Worm (Caenorhabditis elegans) whole organism, L4 larva: ENCODE data around the gene Y43B11AR.1.
A peak's percentile ranks its signal among the peaks of the same experiment; 100 is the strongest.

Experiments used
- F49E8.2 ChIP-seq: sonication (generic microtip); optimal IDR thresholded peaks from 2 replicates; lab custom pipeline; 2016; ENCODE audit warnings: missing compliant biosample characterization, mild to moderate bottlenecking, missing genetic modification characterization, borderline replicate concordance
- R02D3.7 ChIP-seq: fragments of 150-350 bp; sonication (generic microtip); optimal IDR thresholded peaks from 3 replicates; lab custom pipeline; 2014; ENCODE audit warnings: missing biosample characterization, missing genetic modification characterization
- T26A8.4 ChIP-seq: fragments of 200-800 bp; sonication (Bioruptor generic); IDR thresholded peaks from 2 replicates; pipeline ENCODE4 v1.3.6; 2022; ENCODE audit warnings: missing genetic modification characterization, missing compliant biosample characterization
- ZK546.5 ChIP-seq, 2 experiments: sonication (generic microtip); optimal IDR thresholded peaks; 2 replicates each; lab custom pipeline; 2017; ENCODE audit warnings: missing biosample characterization in 2 of 2, missing genetic modification characterization in 2 of 2
- ama-1 ChIP-seq: fragments of 150-350 bp; optimal IDR thresholded peaks from 2 replicates; lab custom pipeline; 2014; ENCODE audit warnings: inconsistent platforms, mixed read lengths
- arid-1 ChIP-seq: fragments of 200-800 bp; sonication (Bioruptor generic); conservative IDR thresholded peaks from 2 replicates; pipeline ENCODE4 v1.3.6; 2022; ENCODE audit warnings: missing genetic modification reagents, missing genetic modification characterization, missing compliant biosample characterization
- attf-4 ChIP-seq: sonication (generic microtip); optimal IDR thresholded peaks from 3 replicates; lab custom pipeline; 2017; ENCODE audit warnings: missing biosample characterization, missing genetic modification characterization
- ceh-20 ChIP-seq: fragments of 200-800 bp; sonication (Bioruptor generic); IDR thresholded peaks from 2 replicates; pipeline ENCODE4 v1.3.6; 2022; ENCODE audit warnings: missing genetic modification reagents, missing genetic modification characterization, missing compliant biosample characterization
- ceh-44 ChIP-seq: fragments of 200-800 bp; sonication (Bioruptor generic); IDR thresholded peaks from 2 replicates; pipeline ENCODE4 v1.3.6; 2022; ENCODE audit warnings: missing genetic modification reagents, missing genetic modification characterization, missing compliant biosample characterization
- ceh-62 ChIP-seq: sonication (generic microtip); optimal IDR thresholded peaks from 2 replicates; lab custom pipeline; 2017; ENCODE audit warnings: missing biosample characterization, missing genetic modification characterization
- daf-16 ChIP-seq, 3 experiments: sonication (generic microtip); optimal IDR thresholded peaks; 2 replicates each; lab custom pipeline; 2016 to 2017; ENCODE audit warnings: missing genetic modification characterization in 3 of 3, missing genetic modification reagents in 3 of 3, mild to moderate bottlenecking in 2 of 3, missing compliant biosample characterization in 2 of 3, missing biosample characterization in 1 of 3, moderate library complexity in 1 of 3
- daf-8 ChIP-seq: fragments of 200-800 bp; sonication (Bioruptor generic); IDR thresholded peaks from 2 replicates; pipeline ENCODE4 v1.3.6; 2022; ENCODE audit warnings: missing genetic modification characterization, missing compliant biosample characterization
- dpl-1 ChIP-seq: fragments of 150-350 bp; optimal IDR thresholded peaks from 2 replicates; lab custom pipeline; 2014; ENCODE audit warnings: missing biosample characterization, missing genetic modification reagents, missing genetic modification characterization
- duxl-1 ChIP-seq: sonication (generic microtip); optimal IDR thresholded peaks from 2 replicates; lab custom pipeline; 2016; ENCODE audit warnings: mild to moderate bottlenecking, missing genetic modification characterization, moderate library complexity, missing compliant biosample characterization; ENCODE audit not compliant: poor library complexity
- fkh-10 ChIP-seq: fragments of 150-350 bp; optimal IDR thresholded peaks from 2 replicates; lab custom pipeline; 2014; ENCODE audit warnings: missing biosample characterization, missing genetic modification reagents, missing genetic modification characterization
- fos-1 ChIP-seq: fragments of 150-350 bp; optimal IDR thresholded peaks from 2 replicates; lab custom pipeline; 2014; ENCODE audit warnings: missing biosample characterization, missing genetic modification characterization
- hif-1 ChIP-seq, 2 experiments: sonication (generic microtip); optimal IDR thresholded peaks; 2 replicates each; lab custom pipeline; 2016 to 2017; ENCODE audit warnings: missing compliant biosample characterization in 2 of 2, missing genetic modification characterization in 2 of 2, missing genetic modification reagents in 2 of 2, missing genotype in 2 of 2, mild to moderate bottlenecking in 1 of 2
- hlh-11 ChIP-seq: fragments of 200-800 bp; sonication (Bioruptor generic); optimal IDR thresholded peaks from 2 replicates; lab custom pipeline; 2018; ENCODE audit warnings: mild to moderate bottlenecking, missing genetic modification characterization, missing compliant biosample characterization
- jun-1 ChIP-seq: fragments of 150-350 bp; optimal IDR thresholded peaks from 2 replicates; lab custom pipeline; 2014; ENCODE audit warnings: missing biosample characterization, missing genetic modification reagents, missing genetic modification characterization
- lin-1 ChIP-seq: fragments of 200-800 bp; sonication (Bioruptor generic); IDR thresholded peaks from 2 replicates; pipeline ENCODE4 v1.3.6; 2022; ENCODE audit warnings: missing genetic modification reagents, missing genetic modification characterization, missing compliant biosample characterization
- lin-13 ChIP-seq: fragments of 150-350 bp; optimal IDR thresholded peaks from 2 replicates; lab custom pipeline; 2014; ENCODE audit warnings: missing biosample characterization, missing genetic modification reagents, missing genetic modification characterization
- lsy-2 ChIP-seq, 2 experiments: fragments of 150-350 bp in 1 of 2; sonication (generic microtip) in 1 of 2; optimal IDR thresholded peaks; 2 replicates each; lab custom pipeline; 2014 to 2017; ENCODE audit warnings: missing biosample characterization in 2 of 2, missing genetic modification characterization in 2 of 2
- madf-5 ChIP-seq, 2 experiments: fragments of 200-800 bp; sonication (Bioruptor generic); IDR thresholded peaks; 2 replicates each; pipeline ENCODE4 v1.3.6; 2022; ENCODE audit warnings: missing compliant biosample characterization in 2 of 2, missing genetic modification characterization in 2 of 2
- mep-1 ChIP-seq: fragments of 150-350 bp; sonication (generic microtip); optimal IDR thresholded peaks from 3 replicates; lab custom pipeline; 2014; ENCODE audit warnings: missing biosample characterization, missing genetic modification characterization
- mxl-3 ChIP-seq: fragments of 200-800 bp; sonication (Bioruptor generic); optimal IDR thresholded peaks from 2 replicates; lab custom pipeline; 2018; ENCODE audit warnings: mild to moderate bottlenecking, missing genetic modification characterization, missing compliant biosample characterization
- nhr-11 ChIP-seq: fragments of 150-350 bp; optimal IDR thresholded peaks from 2 replicates; lab custom pipeline; 2014; ENCODE audit warnings: missing biosample characterization, missing genetic modification characterization
- nhr-237 ChIP-seq: sonication (generic microtip); optimal IDR thresholded peaks from 2 replicates; lab custom pipeline; 2017; ENCODE audit warnings: missing biosample characterization, missing genetic modification characterization
- nhr-28 ChIP-seq: fragments of 150-350 bp; optimal IDR thresholded peaks from 2 replicates; lab custom pipeline; 2014; ENCODE audit warnings: missing biosample characterization, missing genetic modification characterization
- nhr-42 ChIP-seq: fragments of 200-800 bp; sonication (Bioruptor generic); IDR thresholded peaks from 2 replicates; pipeline ENCODE4 v1.3.6; 2022; ENCODE audit warnings: missing genetic modification characterization, missing compliant biosample characterization
- nhr-48 ChIP-seq: sonication (generic microtip); optimal IDR thresholded peaks from 2 replicates; lab custom pipeline; 2016; ENCODE audit warnings: mild to moderate bottlenecking, missing genetic modification characterization, missing compliant biosample characterization
- nhr-6 ChIP-seq: fragments of 150-350 bp; optimal IDR thresholded peaks from 2 replicates; lab custom pipeline; 2014; ENCODE audit warnings: missing biosample characterization, missing genetic modification characterization
- pha-4 ChIP-seq, 2 experiments: fragments of 150-350 bp in 1 of 2; fragments of 200-800 bp in 1 of 2; sonication (Bioruptor generic) in 1 of 2; IDR thresholded peaks in 1 of 2; optimal IDR thresholded peaks in 1 of 2; 2 replicates each; pipeline versions ENCODE4 v1.3.6 to Lab custom; 2014 to 2022; ENCODE audit warnings: missing genetic modification characterization in 2 of 2, missing genetic modification reagents in 2 of 2, missing biosample characterization in 1 of 2, missing compliant biosample characterization in 1 of 2
- php-3 ChIP-seq: fragments of 200-800 bp; sonication (Bioruptor generic); IDR thresholded peaks from 2 replicates; pipeline ENCODE4 v1.3.6; 2022; ENCODE audit warnings: missing genetic modification reagents, missing genetic modification characterization, missing compliant biosample characterization
- sdz-12 ChIP-seq: fragments of 200-800 bp; sonication (Bioruptor generic); optimal IDR thresholded peaks from 2 replicates; lab custom pipeline; 2018; ENCODE audit warnings: mild to moderate bottlenecking, missing genetic modification characterization, missing compliant biosample characterization
- set-16 ChIP-seq: fragments of 200-800 bp; sonication (Bioruptor generic); IDR thresholded peaks from 2 replicates; pipeline ENCODE4 v1.3.6; 2022; ENCODE audit warnings: missing genetic modification reagents, missing genetic modification characterization, missing compliant biosample characterization
- skn-1 ChIP-seq: fragments of 150-350 bp; optimal IDR thresholded peaks from 2 replicates; lab custom pipeline; 2014; ENCODE audit warnings: missing biosample characterization, missing genetic modification characterization
- snpc-1.2 ChIP-seq: fragments of 200-800 bp; sonication (Bioruptor generic); IDR thresholded peaks from 2 replicates; pipeline ENCODE4 v1.3.6; 2022; ENCODE audit warnings: missing genetic modification reagents, missing genetic modification characterization, missing compliant biosample characterization
- tag-97 ChIP-seq: fragments of 200-800 bp; sonication (Bioruptor generic); IDR thresholded peaks from 2 replicates; pipeline ENCODE4 v1.3.6; 2022; ENCODE audit warnings: missing genetic modification characterization, missing compliant biosample characterization
- unc-130 ChIP-seq: sonication (generic microtip); optimal IDR thresholded peaks from 2 replicates; lab custom pipeline; 2016; ENCODE audit warnings: missing genetic modification reagents, missing genetic modification characterization, missing compliant biosample characterization
- unc-39 ChIP-seq: sonication (generic microtip); optimal IDR thresholded peaks from 2 replicates; lab custom pipeline; 2017; ENCODE audit warnings: missing biosample characterization, missing genetic modification characterization
- vab-7 ChIP-seq: fragments of 200-800 bp; sonication (Bioruptor generic); IDR thresholded peaks from 2 replicates; pipeline ENCODE4 v1.3.6; 2022; ENCODE audit warnings: missing genetic modification reagents, missing genetic modification characterization, missing compliant biosample characterization
- zfp-2 ChIP-seq: sonication (generic microtip); optimal IDR thresholded peaks from 2 replicates; lab custom pipeline; 2016; ENCODE audit warnings: mild to moderate bottlenecking, missing genetic modification characterization, missing compliant biosample characterization
- zip-11 ChIP-seq: fragments of 200-800 bp; sonication (Bioruptor generic); IDR thresholded peaks from 2 replicates; pipeline ENCODE4 v1.3.6; 2022; ENCODE audit warnings: missing genetic modification characterization, missing compliant biosample characterization
- zip-2 ChIP-seq: fragments of 150-350 bp; optimal IDR thresholded peaks from 2 replicates; lab custom pipeline; 2014; ENCODE audit warnings: missing biosample characterization, missing genetic modification characterization
- ztf-7 ChIP-seq: fragments of 150-350 bp; optimal IDR thresholded peaks from 2 replicates; lab custom pipeline; 2014; ENCODE audit warnings: missing biosample characterization, missing genetic modification characterization

Y43B11AR.1 gene

DNA sequence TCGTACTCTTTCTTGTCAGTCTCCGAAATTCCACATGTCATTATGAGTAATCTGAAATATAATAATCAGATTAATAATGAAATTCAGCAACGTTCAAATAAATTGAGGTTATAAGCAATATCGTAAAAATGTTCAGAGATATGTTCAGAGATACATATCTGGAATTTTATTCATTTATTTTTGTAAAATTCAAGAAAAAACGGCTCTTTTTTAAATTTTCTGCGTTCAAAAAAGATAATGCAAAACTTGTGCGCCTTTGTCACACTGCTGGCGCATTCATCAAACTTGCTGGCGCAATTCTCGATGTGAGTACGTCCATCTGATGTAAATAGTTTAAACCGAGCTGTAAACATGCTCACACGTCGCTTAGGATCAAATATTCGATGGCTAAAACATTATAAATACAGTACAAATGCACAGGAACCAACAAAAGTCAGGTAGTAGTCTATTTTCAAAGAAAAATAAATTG, 21.9 kb downstream of the Y43B11AR.1 start, which contains the start of the genes rde-8 and ZC477.3 (continued):
- TF ChIP-seq ceh-44 (GFP tag; lab: Robert Waterston, UW), result no peak
- TF ChIP-seq nhr-48 (tag; lab: Kevin White, UChicago), result peak; percentile 38
- TF ChIP-seq nhr-11 (tag; lab: Kevin White, UChicago), result peak; percentile 3
- TF ChIP-seq T26A8.4 (GFP tag; lab: Robert Waterston, UW), result no peak; the same call in 1 of the 2 replicates
- TF ChIP-seq zip-11, result no peak
- TF ChIP-seq ama-1 (lab: Kevin White, UChicago), result peak; percentile 10
- no peak for TF ChIP-seq unc-130 (GFP tag; lab: Kevin White, UChicago)
- no peak for TF ChIP-seq nhr-237 (tag; lab: Kevin White, UChicago)
- TF ChIP-seq lsy-2 (tag; optimal IDR thresholded peaks at IDR 0.05; lab: Kevin White, UChicago), result peak in 1 of 2 experiments; percentile 88
- TF ChIP-seq lin-13 (GFP tag; lab: Kevin White, UChicago), result peak; percentile 4
- peak; percentile 24 for TF ChIP-seq nhr-6 (tag; lab: Kevin White, UChicago)
- TF ChIP-seq mep-1 (tag; lab: Kevin White, UChicago), result no peak
- no peak for TF ChIP-seq tag-97
- 0 out of 2 replicates have a peak, but pooled peaks have one; percentile 52 for TF ChIP-seq snpc-1.2
- TF ChIP-seq zip-2 (tag; lab: Kevin White, UChicago), result no peak
- TF ChIP-seq skn-1 (tag; lab: Kevin White, UChicago), result no peak
- TF ChIP-seq ZK546.5 (tag; optimal IDR thresholded peaks at IDR 0.05; lab: Kevin White, UChicago), result no peak
- no peak for TF ChIP-seq php-3 (GFP tag; lab: Robert Waterston, UW)
- no peak for TF ChIP-seq duxl-1
- TF ChIP-seq ceh-62, result no peak
- no peak for TF ChIP-seq unc-39 (tag; lab: Kevin White, UChicago)
- no peak for TF ChIP-seq pha-4 (GFP tag; IDR thresholded peaks at IDR 0.05; lab: Robert Waterston, UW)
- no peak for TF ChIP-seq pha-4 (tag; optimal IDR thresholded peaks at IDR 0.05; lab: Kevin White, UChicago)
- no peak for TF ChIP-seq fkh-10 (GFP tag; lab: Kevin White, UChicago)
- no peak for TF ChIP-seq F49E8.2 (tag; lab: Kevin White, UChicago)
- TF ChIP-seq lin-1 (GFP tag; lab: Robert Waterston, UW), result no peak
- TF ChIP-seq sdz-12 (GFP tag; lab: Kevin White, UChicago), result no peak
- no peak for TF ChIP-seq zfp-2 (tag; lab: Kevin White, UChicago)

DNA sequence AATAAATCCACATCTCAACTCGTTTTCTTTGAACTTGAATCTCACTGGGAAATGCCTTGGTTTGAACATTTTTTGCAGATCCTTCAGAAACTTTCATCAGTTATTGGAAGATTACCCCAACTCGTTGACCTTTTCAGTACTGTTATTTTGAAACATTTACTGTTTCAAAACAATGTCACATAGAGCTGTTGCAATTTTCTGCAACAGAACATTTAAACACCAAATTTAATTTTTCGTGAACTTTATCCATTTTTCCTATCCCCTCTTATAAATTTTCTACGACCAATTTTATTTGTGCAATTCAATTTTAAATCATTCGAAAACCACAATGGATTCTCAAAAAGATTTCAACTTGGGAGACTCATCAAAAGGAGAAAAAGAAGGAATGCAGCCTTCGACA, 26.6 kb downstream of the Y43B11AR.1 start, which contains the start of gene ZC477.2:
TSS of gene ZC477.2 (plus strand) at position 301 of the 400 bp plus-strand sequence.
- TF ChIP-seq skn-1 (tag; lab: Kevin White, UChicago), result no peak
- TF ChIP-seq dpl-1 (GFP tag; lab: Kevin White, UChicago), result no peak
- no peak for TF ChIP-seq R02D3.7 (tag; lab: Kevin White, UChicago)
- no peak for TF ChIP-seq ZK546.5 (tag; optimal IDR thresholded peaks at IDR 0.05; lab: Kevin White, UChicago)
- no peak for TF ChIP-seq arid-1 (GFP tag; lab: Robert Waterston, UW)
- TF ChIP-seq daf-8 (GFP tag; lab: Robert Waterston, UW), result no peak
- TF ChIP-seq mxl-3 (GFP tag; lab: Kevin White, UChicago), result no peak
- no peak for TF ChIP-seq ceh-20 (GFP tag; lab: Robert Waterston, UW)
- no peak for TF ChIP-seq daf-16 (GFP tag; optimal IDR thresholded peaks at IDR 0.05; lab: Kevin White, UChicago)
- TF ChIP-seq daf-16 (tag; optimal IDR thresholded peaks at IDR 0.05; lab: Kevin White, UChicago), result no peak
- TF ChIP-seq zip-2 (tag; lab: Kevin White, UChicago), result no peak
- TF ChIP-seq unc-130 (GFP tag; lab: Kevin White, UChicago), result no peak
- no peak for TF ChIP-seq nhr-42 (GFP tag; lab: Robert Waterston, UW)
- no peak for TF ChIP-seq hlh-11 (tag; lab: Kevin White, UChicago)
- TF ChIP-seq, all 104 proteins: peak for 0

DNA sequence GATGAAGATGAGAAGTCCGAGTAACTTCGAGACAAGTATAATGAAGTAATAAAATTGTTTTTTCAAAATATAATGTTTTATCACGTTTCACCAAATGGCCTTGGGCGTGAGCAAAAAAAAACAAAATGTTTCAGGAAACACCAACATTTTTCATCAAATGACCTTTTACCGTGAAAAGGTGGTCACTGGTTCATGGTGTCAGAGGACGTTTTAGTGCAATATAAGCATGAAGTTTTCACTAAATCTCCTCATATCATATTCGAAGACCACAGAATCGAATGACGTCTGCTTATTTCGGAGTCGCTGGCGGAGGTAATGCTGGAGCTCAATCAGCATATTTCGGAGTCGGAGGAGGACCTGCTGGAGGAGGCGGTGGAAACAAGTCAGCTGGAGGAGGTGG, 30.0 kb downstream of the Y43B11AR.1 start, which contains the start of the genes ZC477.7 and ssq-3:
TSS of gene ZC477.7 (minus strand) at position 101 of the 400 bp plus-strand sequence.
TSS of gene ssq-3 (plus strand) at position 251 of the 400 bp plus-strand sequence.
- no peak for TF ChIP-seq zip-2 (tag; lab: Kevin White, UChicago)
- no peak for TF ChIP-seq lsy-2 (tag; optimal IDR thresholded peaks at IDR 0.05; lab: Kevin White, UChicago)
- TF ChIP-seq nhr-11 (tag; lab: Kevin White, UChicago), result no peak
- no peak for TF ChIP-seq nhr-48 (tag; lab: Kevin White, UChicago)
- no peak for TF ChIP-seq vab-7
- no peak for TF ChIP-seq attf-4
- TF ChIP-seq hif-1 (tag; optimal IDR thresholded peaks at IDR 0.05; lab: Kevin White, UChicago), result no peak
- TF ChIP-seq ama-1 (lab: Kevin White, UChicago), result no peak
- no peak for TF ChIP-seq zfp-2 (tag; lab: Kevin White, UChicago)
- no peak for TF ChIP-seq madf-5 (GFP tag; IDR thresholded peaks at IDR 0.05; lab: Robert Waterston, UW)
- no peak for TF ChIP-seq fos-1 (tag; lab: Kevin White, UChicago)
- TF ChIP-seq ztf-7 (tag; lab: Kevin White, UChicago), result no peak
- TF ChIP-seq nhr-6 (tag; lab: Kevin White, UChicago), result no peak
- TF ChIP-seq jun-1, result no peak
- no peak for TF ChIP-seq snpc-1.2
- no peak for TF ChIP-seq mep-1 (tag; lab: Kevin White, UChicago)
- TF ChIP-seq ceh-20 (GFP tag; lab: Robert Waterston, UW), result no peak
- TF ChIP-seq skn-1 (tag; lab: Kevin White, UChicago), result no peak
- TF ChIP-seq set-16, result no peak
- no peak for TF ChIP-seq nhr-28 (tag; lab: Kevin White, UChicago)
